Fruit fly (Drosophila melanogaster) whole organism, pupa: ENCODE results near the gene CG34263.

ENCODE experiments used
- CG10348 ChIP-seq: fragments of 200-800 bp; sonication (Bioruptor generic); IDR thresholded peaks from 2 replicates; pipeline ENCODE4 v1.3.6; 2022; ENCODE audit warnings: missing biosample characterization, missing genetic modification characterization
- CG12605 ChIP-seq: fragments of 200-800 bp; sonication (Bioruptor generic); IDR thresholded peaks from 2 replicates; pipeline ENCODE4 v1.3.6; 2022; ENCODE audit warnings: missing biosample characterization, missing genetic modification characterization
- CG13204 ChIP-seq: fragments of 200-800 bp; sonication (Bioruptor generic); optimal IDR thresholded peaks from 2 replicates; lab custom pipeline; 2018; ENCODE audit warnings: missing biosample characterization, mild to moderate bottlenecking, missing genetic modification characterization, moderate library complexity
- CG14655 ChIP-seq: fragments of 200-800 bp; sonication (Bioruptor generic); optimal IDR thresholded peaks from 3 replicates; lab custom pipeline; 2017; ENCODE audit warnings: mild to moderate bottlenecking, missing biosample characterization, missing genetic modification reagents, missing genetic modification characterization
- CG15710 ChIP-seq: fragments of 200-800 bp; sonication (Bioruptor generic); optimal IDR thresholded peaks from 2 replicates; lab custom pipeline; 2018; ENCODE audit warnings: missing biosample characterization, mild to moderate bottlenecking, missing genetic modification characterization, moderate library complexity
- CG32121 ChIP-seq: fragments of 200-800 bp; sonication (Bioruptor generic); IDR thresholded peaks from 2 replicates; pipeline ENCODE4 v1.3.6; 2022; ENCODE audit warnings: missing biosample characterization, missing genetic modification characterization
- CG4496 ChIP-seq: fragments of 200-800 bp; sonication (Bioruptor generic); IDR thresholded peaks from 3 replicates; pipeline ENCODE4 v1.3.6; 2022; ENCODE audit warnings: missing biosample characterization, missing genetic modification characterization
- CG8301 ChIP-seq: fragments of 200-800 bp; sonication (Bioruptor generic); optimal IDR thresholded peaks from 2 replicates; lab custom pipeline; 2018; ENCODE audit warnings: missing biosample characterization, mild to moderate bottlenecking, missing genetic modification characterization
- CG9948 ChIP-seq: fragments of 200-800 bp; sonication (Bioruptor generic); optimal IDR thresholded peaks from 2 replicates; lab custom pipeline; 2018; ENCODE audit warnings: missing biosample characterization, mild to moderate bottlenecking, missing genetic modification characterization, moderate library complexity
- EcR ChIP-seq: fragments of 200-800 bp; sonication (Bioruptor generic); optimal IDR thresholded peaks from 3 replicates; lab custom pipeline; 2019; ENCODE audit warnings: missing biosample characterization, missing genetic modification characterization, mild to moderate bottlenecking, moderate library complexity, missing genetic modification reagents
- Pif1B ChIP-seq: fragments of 200-800 bp; sonication (Bioruptor generic); optimal IDR thresholded peaks from 3 replicates; lab custom pipeline; 2016; ENCODE audit warnings: missing biosample characterization, missing genetic modification characterization
- fd96Ca ChIP-seq: fragments of 200-800 bp; sonication (Bioruptor generic); IDR thresholded peaks from 3 replicates; pipeline ENCODE4 v1.3.6; 2022; ENCODE audit warnings: missing biosample characterization, missing genetic modification characterization
- rn ChIP-seq: fragments of 200-800 bp; sonication (Bioruptor generic); IDR thresholded peaks from 2 replicates; pipeline ENCODE4 v1.3.6; 2022; ENCODE audit warnings: missing biosample characterization, missing genetic modification characterization

DNA sequence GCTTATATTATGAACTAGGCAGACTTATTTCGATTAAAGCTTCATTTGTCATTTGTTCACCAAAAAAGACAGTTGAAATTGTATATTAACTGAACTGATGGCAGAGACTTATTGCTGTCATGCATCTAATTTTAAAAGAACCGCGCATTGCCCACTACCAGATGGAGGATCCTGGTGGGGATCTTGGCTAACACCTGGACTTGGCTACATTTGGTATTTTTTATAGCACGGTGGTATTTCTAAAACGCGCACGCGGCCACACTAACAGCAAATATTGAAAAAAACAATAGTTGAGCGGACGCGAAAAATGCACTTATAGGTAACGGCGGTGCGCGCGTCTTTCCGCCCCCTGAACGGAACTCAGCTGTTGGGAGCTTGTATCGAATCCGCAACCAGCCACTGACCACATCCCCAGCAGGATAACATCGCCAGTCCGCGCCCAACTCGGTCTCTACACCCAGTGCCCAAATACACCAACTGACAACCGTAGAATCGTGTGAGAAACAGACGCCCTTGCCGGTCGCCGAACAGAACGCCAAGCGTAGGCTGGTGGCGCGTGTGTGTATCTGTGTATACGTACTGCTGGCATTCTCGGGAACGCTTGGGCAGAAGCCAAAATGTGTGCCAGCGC lies 26.6 kb upstream of the CG34263 start:
- no peak for TF ChIP-seq Pif1B
- no peak for TF ChIP-seq EcR
- TF ChIP-seq CG14655 (GFP tag; lab: Kevin White, UChicago): no peak
- TF ChIP-seq CG12605: no peak
- peak; percentile 50 for TF ChIP-seq CG13204
- TF ChIP-seq CG4496 (GFP tag; lab: Robert Waterston, UW): no peak
- TF ChIP-seq CG32121: no peak
- no peak for TF ChIP-seq rn
- TF ChIP-seq fd96Ca (GFP tag; lab: Robert Waterston, UW): no peak
- no peak for TF ChIP-seq CG15710 (tag; lab: Kevin White, UChicago)
- TF ChIP-seq CG9948 (tag; lab: Kevin White, UChicago): no peak
- TF ChIP-seq CG10348: no peak
- TF ChIP-seq CG8301 (tag; lab: Kevin White, UChicago): no peak
